Worm (Caenorhabditis elegans) whole organism, midembryonic: Measurements from ENCODE around the gene clec-180.
A peak's percentile ranks its signal among the peaks of the same experiment; 100 is the strongest.

Source experiments
- T22C8.4 ChIP-seq: fragments of 200-800 bp; sonication (Bioruptor generic); IDR thresholded peaks from 2 replicates; pipeline ENCODE4 v1.3.6; 2022; ENCODE audit warnings: missing genetic modification characterization, missing compliant biosample characterization
- cog-1 ChIP-seq: sonication (generic microtip); optimal IDR thresholded peaks from 2 replicates; lab custom pipeline; 2016; ENCODE audit warnings: missing genetic modification characterization, missing compliant biosample characterization
- flt-1 ChIP-seq: fragments of 200-800 bp; sonication (Bioruptor generic); IDR thresholded peaks from 2 replicates; pipeline ENCODE4 v1.3.6; 2022; ENCODE audit warnings: missing genetic modification characterization, missing compliant biosample characterization
- klf-2 ChIP-seq: fragments of 200-800 bp; sonication (Bioruptor generic); conservative IDR thresholded peaks from 2 replicates; pipeline ENCODE4 v1.3.6; 2022; ENCODE audit warnings: missing genetic modification reagents, missing genetic modification characterization, missing compliant biosample characterization
- med-1 ChIP-seq: sonication (generic microtip); optimal IDR thresholded peaks from 2 replicates; lab custom pipeline; 2017; ENCODE audit warnings: missing genetic modification characterization, mild to moderate bottlenecking, missing compliant biosample characterization, antibody characterized with exemption, missing genetic modification reagents; ENCODE audit not compliant: insufficient read depth
- ref-1 ChIP-seq: fragments of 200-800 bp; sonication (Bioruptor generic); conservative IDR thresholded peaks from 2 replicates; pipeline ENCODE4 v1.3.6; 2022; ENCODE audit warnings: missing genetic modification reagents, missing genetic modification characterization, missing compliant biosample characterization
- tab-1 ChIP-seq: fragments of 200-800 bp; sonication (Bioruptor generic); IDR thresholded peaks from 2 replicates; pipeline ENCODE4 v1.3.6; 2022; ENCODE audit warnings: missing genetic modification characterization, missing compliant biosample characterization
- ztf-23 ChIP-seq: fragments of 200-800 bp; sonication (Bioruptor generic); IDR thresholded peaks from 2 replicates; pipeline ENCODE4 v1.3.6; 2022; ENCODE audit warnings: missing genetic modification reagents, missing genetic modification characterization, missing compliant biosample characterization
- ztf-29 ChIP-seq: fragments of 200-800 bp; sonication (Bioruptor generic); IDR thresholded peaks from 2 replicates; pipeline ENCODE4 v1.3.6; 2022; ENCODE audit warnings: missing genetic modification reagents, missing genetic modification characterization, missing compliant biosample characterization

Gene clec-180

ce11 chrIV:7585273-7585882 lies 16.7 kb downstream of the clec-180 start:
- no peak for TF ChIP-seq med-1 (GFP tag; lab: Kevin White, UChicago)
- TF ChIP-seq ztf-23 (GFP tag; lab: Robert Waterston, UW) = no peak
- no peak for TF ChIP-seq ztf-29 (GFP tag; lab: Robert Waterston, UW)
- TF ChIP-seq tab-1 (GFP tag; lab: Robert Waterston, UW) = no peak
- no peak for TF ChIP-seq klf-2 (GFP tag; lab: Robert Waterston, UW)
- TF ChIP-seq ref-1 = no peak
- TF ChIP-seq flt-1 (GFP tag; lab: Robert Waterston, UW) = no peak
- TF ChIP-seq cog-1 (tag; lab: Kevin White, UChicago) = no peak
- no peak for TF ChIP-seq T22C8.4 (GFP tag; lab: Robert Waterston, UW)

- TF ChIP-seq ztf-29 (GFP tag; lab: Robert Waterston, UW) (no peak), cog-1 (tag; lab: Kevin White, UChicago) (no peak), klf-2 (GFP tag; lab: Robert Waterston, UW) (no peak), flt-1 (GFP tag; lab: Robert Waterston, UW) (no peak), med-1 (GFP tag; lab: Kevin White, UChicago) (no peak), T22C8.4 (GFP tag; lab: Robert Waterston, UW) (no peak), tab-1 (GFP tag; lab: Robert Waterston, UW) (no peak), ref-1 (no peak), ztf-23 (GFP tag; lab: Robert Waterston, UW) (no peak)
Measured at ce11 chrIV:7586972-7587371, 18.3 kb downstream of the clec-180 start.

DNA sequence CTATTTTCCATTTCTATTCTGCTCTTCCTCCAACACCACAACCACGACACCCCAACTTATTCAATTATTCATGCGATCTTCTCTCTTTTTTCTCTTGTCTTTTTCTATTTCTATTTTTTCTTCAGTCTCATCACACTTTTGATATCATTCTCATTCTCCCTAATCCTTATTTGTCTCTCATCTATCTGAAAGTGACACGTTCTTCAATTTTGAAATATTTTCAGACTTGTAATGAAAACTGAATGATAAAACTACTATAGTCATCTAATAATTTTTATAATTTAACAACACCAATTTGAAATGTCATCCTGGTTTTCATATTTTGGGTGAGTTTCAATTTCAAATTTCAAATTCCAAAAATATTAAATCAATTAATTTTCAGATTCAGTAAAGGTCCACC lies 19.9 kb downstream of the clec-180 start, which contains the start of gene cla-1:
Gene cla-1 (plus strand): TSS at position 301 of the 400 bp plus-strand sequence.
- TF ChIP-seq cog-1 (tag; lab: Kevin White, UChicago) = no peak
- no peak for TF ChIP-seq ztf-29 (GFP tag; lab: Robert Waterston, UW)
- TF ChIP-seq tab-1 (GFP tag; lab: Robert Waterston, UW) = no peak
- TF ChIP-seq med-1 (GFP tag; lab: Kevin White, UChicago) = no peak
- TF ChIP-seq ref-1 = no peak
- TF ChIP-seq klf-2 (GFP tag; lab: Robert Waterston, UW) = no peak
- no peak for TF ChIP-seq flt-1 (GFP tag; lab: Robert Waterston, UW)
- TF ChIP-seq ztf-23 (GFP tag; lab: Robert Waterston, UW) = no peak
- TF ChIP-seq T22C8.4 (GFP tag; lab: Robert Waterston, UW) = no peak

ce11 chrIV:7605413-7605812 lies 36.7 kb downstream of the clec-180 start:
- no peak for TF ChIP-seq ztf-29 (GFP tag; lab: Robert Waterston, UW)

- TF ChIP-seq flt-1 (GFP tag; lab: Robert Waterston, UW) = no peak
- TF ChIP-seq ztf-29 (GFP tag; lab: Robert Waterston, UW) = no peak
- TF ChIP-seq ref-1 = no peak
- no peak for TF ChIP-seq cog-1 (tag; lab: Kevin White, UChicago)
- no peak for TF ChIP-seq med-1 (GFP tag; lab: Kevin White, UChicago)
- TF ChIP-seq T22C8.4 (GFP tag; lab: Robert Waterston, UW) = no peak
- no peak for TF ChIP-seq ztf-23 (GFP tag; lab: Robert Waterston, UW)
- TF ChIP-seq tab-1 (GFP tag; lab: Robert Waterston, UW) = no peak
Measured at ce11 chrIV:7608111-7608510, 39.4 kb downstream of the clec-180 start.

DNA sequence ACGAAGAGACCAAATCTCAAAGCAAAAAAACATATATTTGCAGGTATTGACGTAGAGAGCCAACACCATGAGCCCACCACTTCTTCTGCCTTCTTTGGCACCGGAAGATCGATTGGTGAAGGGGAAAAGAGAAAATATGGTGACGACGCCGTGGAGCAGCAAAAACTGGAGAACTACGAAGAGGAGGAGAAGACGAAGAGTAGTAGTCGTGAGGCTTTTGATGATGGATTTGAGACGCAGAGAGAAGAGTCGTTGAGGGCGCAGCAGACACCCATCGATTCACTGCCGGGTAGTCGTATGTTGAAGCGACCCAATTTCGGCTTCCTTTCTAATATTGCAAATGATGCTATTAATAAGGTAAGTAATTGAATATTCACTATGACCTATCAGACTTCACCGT lies 42.7 kb downstream of the clec-180 start:
- TF ChIP-seq ztf-23 (GFP tag; lab: Robert Waterston, UW) = 0 out of 2 replicates have a peak, but pooled peaks have one; percentile 23
- no peak for TF ChIP-seq med-1 (GFP tag; lab: Kevin White, UChicago)

ce11 chrIV:7612523-7612922 lies 43.8 kb downstream of the clec-180 start:
- TF ChIP-seq flt-1 (GFP tag; lab: Robert Waterston, UW) = no peak
- no peak for TF ChIP-seq ztf-23 (GFP tag; lab: Robert Waterston, UW)
- TF ChIP-seq med-1 (GFP tag; lab: Kevin White, UChicago) = no peak

DNA sequence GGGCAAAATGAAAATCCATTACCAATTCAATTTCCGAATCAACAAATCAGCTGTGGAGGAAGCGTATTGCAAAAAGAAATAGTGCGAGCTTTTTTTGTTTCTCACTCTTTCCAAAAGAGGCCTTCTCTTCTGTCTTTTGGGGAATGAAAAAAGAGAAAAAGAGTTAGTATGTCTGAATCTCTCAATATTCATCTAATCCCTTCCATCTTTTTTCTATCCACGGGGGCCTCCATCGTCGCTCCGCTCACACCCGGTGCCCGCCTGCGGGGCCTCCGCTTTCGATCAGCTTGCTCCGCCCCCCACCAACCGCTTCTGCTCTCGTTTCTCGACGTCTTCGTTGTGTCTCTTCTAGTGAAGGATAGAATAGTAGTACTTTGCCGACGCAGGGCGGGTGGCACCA lies 50.6 kb downstream of the clec-180 start:
- TF ChIP-seq ztf-29 (GFP tag; lab: Robert Waterston, UW) (no peak), ztf-23 (GFP tag; lab: Robert Waterston, UW) (no peak), cog-1 (tag; lab: Kevin White, UChicago) (no peak), tab-1 (GFP tag; lab: Robert Waterston, UW) (no peak), med-1 (GFP tag; lab: Kevin White, UChicago) (no peak), ref-1 (no peak), klf-2 (GFP tag; lab: Robert Waterston, UW) (no peak), flt-1 (GFP tag; lab: Robert Waterston, UW) (no peak), T22C8.4 (GFP tag; lab: Robert Waterston, UW) (no peak)

- no peak for TF ChIP-seq tab-1 (GFP tag; lab: Robert Waterston, UW)
- TF ChIP-seq ztf-23 (GFP tag; lab: Robert Waterston, UW) = no peak
- TF ChIP-seq ztf-29 (GFP tag; lab: Robert Waterston, UW) = no peak
- TF ChIP-seq cog-1 (tag; lab: Kevin White, UChicago) = no peak
- no peak for TF ChIP-seq ref-1
- TF ChIP-seq T22C8.4 (GFP tag; lab: Robert Waterston, UW) = no peak
- TF ChIP-seq med-1 (GFP tag; lab: Kevin White, UChicago) = no peak
- TF ChIP-seq flt-1 (GFP tag; lab: Robert Waterston, UW) = no peak
- no peak for TF ChIP-seq klf-2 (GFP tag; lab: Robert Waterston, UW)
Measured at ce11 chrIV:7620450-7620849, 51.8 kb downstream of the clec-180 start.

- no peak for TF ChIP-seq ref-1
- no peak for TF ChIP-seq klf-2 (GFP tag; lab: Robert Waterston, UW)
- TF ChIP-seq ztf-23 (GFP tag; lab: Robert Waterston, UW) = no peak
- TF ChIP-seq med-1 (GFP tag; lab: Kevin White, UChicago) = no peak
- TF ChIP-seq tab-1 (GFP tag; lab: Robert Waterston, UW) = no peak
- no peak for TF ChIP-seq cog-1 (tag; lab: Kevin White, UChicago)
- no peak for TF ChIP-seq T22C8.4 (GFP tag; lab: Robert Waterston, UW)
- no peak for TF ChIP-seq ztf-29 (GFP tag; lab: Robert Waterston, UW)
Measured at ce11 chrIV:7623078-7623477, 54.4 kb downstream of the clec-180 start.
